Worm (Caenorhabditis elegans) whole organism, mixed stage, embryonic: ENCODE results near the gene srbc-50.

Source experiments
- ceh-39 ChIP-seq: fragments of 150-350 bp; optimal IDR thresholded peaks from 2 replicates; lab custom pipeline; 2014; ENCODE audit warnings: missing biosample characterization, missing genetic modification characterization
- ces-1 ChIP-seq: fragments of 150-350 bp; optimal IDR thresholded peaks from 2 replicates; lab custom pipeline; 2014; ENCODE audit warnings: missing biosample characterization, missing genetic modification reagents, missing genetic modification characterization
- elt-3 ChIP-seq: fragments of 150-350 bp; optimal IDR thresholded peaks from 2 replicates; lab custom pipeline; 2014; ENCODE audit warnings: missing biosample characterization, missing genetic modification characterization
- lin-13 ChIP-seq: fragments of 150-350 bp; optimal IDR thresholded peaks from 2 replicates; lab custom pipeline; 2014; ENCODE audit warnings: missing biosample characterization, missing genetic modification characterization
- mep-1 ChIP-seq: fragments of 150-350 bp; optimal IDR thresholded peaks from 2 replicates; lab custom pipeline; 2017; ENCODE audit warnings: missing biosample characterization, missing genetic modification reagents, missing genetic modification characterization, inconsistent platforms
- snpc-4 ChIP-seq: fragments of 150-350 bp; optimal IDR thresholded peaks from 2 replicates; lab custom pipeline; 2014; ENCODE audit warnings: missing biosample characterization, missing genetic modification characterization
- unc-62 ChIP-seq: fragments of 150-350 bp; optimal IDR thresholded peaks from 2 replicates; lab custom pipeline; 2014; ENCODE audit warnings: missing biosample characterization, missing genetic modification reagents, missing genetic modification characterization
- zip-8 ChIP-seq: fragments of 150-350 bp; optimal IDR thresholded peaks from 2 replicates; lab custom pipeline; 2014; ENCODE audit warnings: missing biosample characterization, missing genetic modification characterization

ce11 chrV:15833622-15834021 lies 8.9 kb upstream of the srbc-50 start, which contains the start of gene srbc-54:
- TF ChIP-seq snpc-4 (tag; lab: Kevin White, UChicago) (no peak), elt-3 (tag; lab: Kevin White, UChicago) (no peak), ces-1 (GFP tag; lab: Kevin White, UChicago) (no peak), unc-62 (GFP tag; lab: Kevin White, UChicago) (no peak), lin-13 (tag; lab: Kevin White, UChicago) (no peak), mep-1 (no peak), zip-8 (tag; lab: Kevin White, UChicago) (no peak), ceh-39 (tag; lab: Kevin White, UChicago) (no peak)
